Worm (Caenorhabditis elegans) whole organism, L2 larva: ENCODE results near the gene C05G5.3.

Experiments
- ama-1 ChIP-seq: fragments of 150-350 bp; optimal IDR thresholded peaks from 2 replicates; lab custom pipeline; 2018; ENCODE audit warnings: inconsistent platforms
- blmp-1 ChIP-seq: sonication (generic microtip); optimal IDR thresholded peaks from 2 replicates; lab custom pipeline; 2017; ENCODE audit warnings: missing genetic modification characterization, mild to moderate bottlenecking, missing compliant biosample characterization, antibody characterized with exemption, moderate library complexity; ENCODE audit not compliant: insufficient read depth
- egl-27 ChIP-seq: sonication (generic microtip); optimal IDR thresholded peaks from 3 replicates; lab custom pipeline; 2017; ENCODE audit warnings: missing biosample characterization, missing genetic modification reagents, missing genetic modification characterization
- lin-39 ChIP-seq: fragments of 150-350 bp; optimal IDR thresholded peaks from 2 replicates; lab custom pipeline; 2014; ENCODE audit warnings: missing biosample characterization, missing genetic modification reagents, missing genetic modification characterization
- nhr-11 ChIP-seq: fragments of 150-350 bp; optimal IDR thresholded peaks from 2 replicates; lab custom pipeline; 2014; ENCODE audit warnings: missing biosample characterization, missing genetic modification characterization
- nhr-12 ChIP-seq: fragments of 150-350 bp; optimal IDR thresholded peaks from 2 replicates; lab custom pipeline; 2014; ENCODE audit warnings: missing biosample characterization, missing genetic modification characterization
- nhr-77 ChIP-seq: fragments of 150-350 bp; optimal IDR thresholded peaks from 2 replicates; lab custom pipeline; 2014; ENCODE audit warnings: missing biosample characterization, missing genetic modification characterization
- skn-1 ChIP-seq: sonication (generic microtip); optimal IDR thresholded peaks from 2 replicates; lab custom pipeline; 2017; ENCODE audit warnings: missing biosample characterization, missing genetic modification characterization
- unc-62 ChIP-seq: fragments of 150-350 bp; optimal IDR thresholded peaks from 2 replicates; lab custom pipeline; 2014; ENCODE audit warnings: missing biosample characterization, missing genetic modification reagents, missing genetic modification characterization

ce11 chrX:14709591-14709990 is 42.2 kb downstream of the C05G5.3 start:
- no peak for TF ChIP-seq nhr-11 (tag; lab: Kevin White, UChicago)
- no peak for TF ChIP-seq nhr-77 (tag; lab: Kevin White, UChicago)
- TF ChIP-seq blmp-1 (tag; lab: Kevin White, UChicago) = peak; percentile 64
- TF ChIP-seq ama-1 = no peak
- TF ChIP-seq egl-27 (tag; lab: Kevin White, UChicago) = no peak
- TF ChIP-seq unc-62 (GFP tag; lab: Kevin White, UChicago) = no peak
- no peak for TF ChIP-seq lin-39
- no peak for TF ChIP-seq skn-1 (tag; lab: Kevin White, UChicago)
- no peak for TF ChIP-seq nhr-12 (tag; lab: Kevin White, UChicago)
